Worm (Caenorhabditis elegans) whole organism, L1 larva: ENCODE data around the gene subs-4.

Source experiments
- C04F5.9 ChIP-seq: sonication (generic microtip); optimal IDR thresholded peaks from 2 replicates; lab custom pipeline; 2016; ENCODE audit warnings: missing genetic modification characterization, missing compliant biosample characterization
- C34B4.2 ChIP-seq: sonication (generic microtip); optimal IDR thresholded peaks from 2 replicates; lab custom pipeline; 2017; ENCODE audit warnings: mild to moderate bottlenecking, missing genetic modification characterization, missing compliant biosample characterization
- F16B12.6 ChIP-seq: fragments of 150-350 bp; optimal IDR thresholded peaks from 2 replicates; lab custom pipeline; 2014; ENCODE audit warnings: missing biosample characterization, missing genetic modification characterization
- aly-2 ChIP-seq: fragments of 150-350 bp; optimal IDR thresholded peaks from 2 replicates; lab custom pipeline; 2014; ENCODE audit warnings: missing biosample characterization, missing genetic modification characterization
- ama-1 ChIP-seq: fragments of 150-350 bp; optimal IDR thresholded peaks from 2 replicates; lab custom pipeline; 2014
- blmp-1 ChIP-seq: fragments of 150-350 bp; optimal IDR thresholded peaks from 2 replicates; lab custom pipeline; 2014; ENCODE audit warnings: missing biosample characterization, missing genetic modification characterization
- ceh-63 ChIP-seq: fragments of 200-800 bp; sonication (Bioruptor generic); optimal IDR thresholded peaks from 2 replicates; lab custom pipeline; 2018; ENCODE audit warnings: mild to moderate bottlenecking, missing genetic modification characterization, missing compliant biosample characterization
- ceh-88 ChIP-seq: fragments of 200-800 bp; sonication (Bioruptor generic); IDR thresholded peaks from 2 replicates; pipeline ENCODE4 v1.3.6; 2022; ENCODE audit warnings: missing genetic modification characterization, missing compliant biosample characterization
- dsc-1 ChIP-seq: sonication (generic microtip); optimal IDR thresholded peaks from 2 replicates; lab custom pipeline; 2016; ENCODE audit warnings: mild to moderate bottlenecking, missing genetic modification characterization, missing compliant biosample characterization
- efl-1 ChIP-seq, 4 experiments: fragments of 150-350 bp; optimal IDR thresholded peaks in 3 of 4; peaks in 1 of 4; 1 replicate in 1 of 4; 2 replicates in 3 of 4; lab custom pipeline; 2014; ENCODE audit warnings: missing biosample characterization in 2 of 4, missing genetic modification characterization in 2 of 4, missing genetic modification reagents in 2 of 4
- efl-3 ChIP-seq: fragments of 200-800 bp; sonication (Bioruptor generic); optimal IDR thresholded peaks from 2 replicates; lab custom pipeline; 2018; ENCODE audit warnings: mild to moderate bottlenecking, missing genetic modification characterization, missing compliant biosample characterization
- egl-13 ChIP-seq: sonication (generic microtip); optimal IDR thresholded peaks from 2 replicates; lab custom pipeline; 2016; ENCODE audit warnings: missing genotype, missing genetic modification reagents, missing genetic modification characterization, missing compliant biosample characterization
- elt-3 ChIP-seq, 6 experiments: fragments of 150-350 bp in 1 of 6; sonication (generic microtip); optimal IDR thresholded peaks; 2 replicates each; lab custom pipeline; 2017 to 2018; ENCODE audit warnings: missing biosample characterization in 6 of 6, missing genetic modification characterization in 6 of 6, inconsistent platforms in 1 of 6
- fkh-10 ChIP-seq: sonication (generic microtip); optimal IDR thresholded peaks from 2 replicates; lab custom pipeline; 2017; ENCODE audit warnings: missing biosample characterization, missing genetic modification reagents, missing genetic modification characterization
- fos-1 ChIP-seq: fragments of 150-350 bp; optimal IDR thresholded peaks from 2 replicates; lab custom pipeline; 2014; ENCODE audit warnings: missing biosample characterization, missing genetic modification characterization
- hlh-17 ChIP-seq: fragments of 200-800 bp; sonication (Bioruptor generic); optimal IDR thresholded peaks from 2 replicates; lab custom pipeline; 2018; ENCODE audit warnings: missing genetic modification characterization, mild to moderate bottlenecking, missing compliant biosample characterization, moderate library complexity, borderline replicate concordance
- hlh-4 ChIP-seq: sonication (generic microtip); optimal IDR thresholded peaks from 2 replicates; lab custom pipeline; 2016; ENCODE audit warnings: mild to moderate bottlenecking, missing genetic modification characterization, missing compliant biosample characterization
- irx-1 ChIP-seq: sonication (generic microtip); optimal IDR thresholded peaks from 2 replicates; lab custom pipeline; 2016; ENCODE audit warnings: missing genetic modification characterization, missing compliant biosample characterization
- jun-1 ChIP-seq: fragments of 150-350 bp; optimal IDR thresholded peaks from 2 replicates; lab custom pipeline; 2014; ENCODE audit warnings: missing biosample characterization, missing genetic modification reagents, missing genetic modification characterization
- lin-13 ChIP-seq: fragments of 150-350 bp; optimal IDR thresholded peaks from 2 replicates; lab custom pipeline; 2014; ENCODE audit warnings: missing biosample characterization, missing genetic modification reagents, missing genetic modification characterization
- lin-14 ChIP-seq: fragments of 200-800 bp; sonication (Bioruptor generic); optimal IDR thresholded peaks from 2 replicates; lab custom pipeline; 2018; ENCODE audit warnings: mild to moderate bottlenecking, missing genetic modification characterization, moderate library complexity, missing compliant biosample characterization
- lin-15B ChIP-seq: fragments of 150-350 bp; sonication (generic microtip); optimal IDR thresholded peaks from 3 replicates; lab custom pipeline; 2014; ENCODE audit warnings: missing biosample characterization, missing genetic modification characterization
- lin-35 ChIP-seq, 2 experiments: fragments of 150-350 bp; optimal IDR thresholded peaks; 2 replicates each; lab custom pipeline; 2014; ENCODE audit warnings: missing biosample characterization in 2 of 2, missing genetic modification characterization in 2 of 2, missing genetic modification reagents in 2 of 2
- mef-2 ChIP-seq: fragments of 150-350 bp; optimal IDR thresholded peaks from 2 replicates; lab custom pipeline; 2014; ENCODE audit warnings: missing biosample characterization, missing genetic modification characterization
- nhr-12 ChIP-seq: sonication (generic microtip); optimal IDR thresholded peaks from 2 replicates; lab custom pipeline; 2017; ENCODE audit warnings: missing biosample characterization, missing genetic modification characterization
- nhr-20 ChIP-seq: sonication (generic microtip); optimal IDR thresholded peaks from 2 replicates; lab custom pipeline; 2016; ENCODE audit warnings: mild to moderate bottlenecking, missing genetic modification characterization, missing compliant biosample characterization
- nhr-71 ChIP-seq: sonication (generic microtip); optimal IDR thresholded peaks from 2 replicates; lab custom pipeline; 2016; ENCODE audit warnings: mild to moderate bottlenecking, missing genetic modification characterization, moderate library complexity, missing compliant biosample characterization
- nhr-77 ChIP-seq: fragments of 150-350 bp; optimal IDR thresholded peaks from 2 replicates; lab custom pipeline; 2014; ENCODE audit warnings: missing biosample characterization, missing genetic modification characterization
- nhr-90 ChIP-seq: sonication (generic microtip); optimal IDR thresholded peaks from 2 replicates; lab custom pipeline; 2016; ENCODE audit warnings: mild to moderate bottlenecking, missing genetic modification characterization, missing compliant biosample characterization; ENCODE audit not compliant: poor library complexity
- rnt-1 ChIP-seq: sonication (generic microtip); optimal IDR thresholded peaks from 2 replicates; lab custom pipeline; 2016; ENCODE audit warnings: mild to moderate bottlenecking, missing genetic modification characterization, moderate library complexity, missing compliant biosample characterization
- snpc-4 ChIP-seq: fragments of 150-350 bp; optimal IDR thresholded peaks from 2 replicates; lab custom pipeline; 2014; ENCODE audit warnings: missing biosample characterization, missing genetic modification characterization
- sup-37 ChIP-seq: fragments of 200-800 bp; sonication (Bioruptor generic); optimal IDR thresholded peaks from 2 replicates; lab custom pipeline; 2018; ENCODE audit warnings: mild to moderate bottlenecking, missing genetic modification characterization, missing compliant biosample characterization
- tbx-2 ChIP-seq: sonication (generic microtip); optimal IDR thresholded peaks from 2 replicates; lab custom pipeline; 2016; ENCODE audit warnings: missing genetic modification characterization, missing compliant biosample characterization
- zip-4 ChIP-seq: fragments of 200-800 bp; sonication (Bioruptor generic); optimal IDR thresholded peaks from 2 replicates; lab custom pipeline; 2018; ENCODE audit warnings: mild to moderate bottlenecking, missing genetic modification characterization, moderate library complexity, missing compliant biosample characterization

The subs-4 gene

ce11 chrIII:11357418-11357817 lies 24.6 kb upstream of the subs-4 start:
- TF ChIP-seq dsc-1 (tag; lab: Kevin White, UChicago) = no peak
- no peak for TF ChIP-seq fkh-10
- peak; percentile 16 for TF ChIP-seq blmp-1 (tag; lab: Kevin White, UChicago)
- TF ChIP-seq lin-14 (GFP tag; lab: Kevin White, UChicago) = peak; percentile 52
- TF ChIP-seq lin-35 (GFP tag; optimal IDR thresholded peaks at IDR 0.05; lab: Kevin White, UChicago) = peak in 1 of 2 experiments; percentile 4
- no peak for TF ChIP-seq efl-1 (optimal IDR thresholded peaks at IDR 0.05; lab: Kevin White, UChicago)
- peak in 1 of 2 experiments; percentile 47 for TF ChIP-seq efl-1 (GFP tag; optimal IDR thresholded peaks at IDR 0.05 in 1 of 2; lab: Kevin White, UChicago)
- no peak for TF ChIP-seq ceh-88
- TF ChIP-seq jun-1 (tag; lab: Kevin White, UChicago) = no peak
- peak in 3 of 6 experiments; percentile 52 to 79 (median 64) for TF ChIP-seq elt-3 (tag; optimal IDR thresholded peaks at IDR 0.05; lab: Kevin White, UChicago)
- no peak for TF ChIP-seq F16B12.6 (tag; lab: Kevin White, UChicago)
- TF ChIP-seq aly-2 = no peak
- TF ChIP-seq nhr-71 (tag; lab: Kevin White, UChicago) = no peak
- peak; percentile 22 for TF ChIP-seq nhr-90 (tag; lab: Kevin White, UChicago)
- no peak for TF ChIP-seq nhr-12 (tag; lab: Kevin White, UChicago)
- no peak for TF ChIP-seq hlh-4 (tag; lab: Kevin White, UChicago)
- no peak for TF ChIP-seq C34B4.2
- no peak for TF ChIP-seq ceh-63
- TF ChIP-seq tbx-2 (tag; lab: Kevin White, UChicago) = no peak
- TF ChIP-seq fos-1 (tag; lab: Kevin White, UChicago) = no peak

DNA sequence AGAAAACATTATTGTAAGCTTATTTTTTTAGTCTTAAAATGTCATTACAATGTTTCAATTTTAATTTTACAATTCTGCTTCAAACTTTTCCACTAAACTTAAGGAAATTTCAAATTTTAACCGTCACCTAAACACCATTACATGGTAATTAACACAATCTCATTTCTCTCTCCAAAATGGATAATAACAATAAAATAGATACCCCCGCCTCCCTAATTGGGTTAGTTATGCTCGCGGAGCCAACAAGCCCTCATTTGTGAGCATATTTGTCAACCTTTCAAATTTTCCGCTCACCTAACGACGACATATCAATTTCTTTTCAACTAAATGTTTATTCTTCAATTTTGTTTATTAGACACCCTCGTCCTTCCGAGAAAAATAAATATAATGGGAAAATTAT lies 23.7 kb upstream of the subs-4 start:
- peak; percentile 22 for TF ChIP-seq lin-14 (GFP tag; lab: Kevin White, UChicago)
- TF ChIP-seq ceh-63 = peak; percentile 29
- no peak for TF ChIP-seq rnt-1 (tag; lab: Kevin White, UChicago)

DNA sequence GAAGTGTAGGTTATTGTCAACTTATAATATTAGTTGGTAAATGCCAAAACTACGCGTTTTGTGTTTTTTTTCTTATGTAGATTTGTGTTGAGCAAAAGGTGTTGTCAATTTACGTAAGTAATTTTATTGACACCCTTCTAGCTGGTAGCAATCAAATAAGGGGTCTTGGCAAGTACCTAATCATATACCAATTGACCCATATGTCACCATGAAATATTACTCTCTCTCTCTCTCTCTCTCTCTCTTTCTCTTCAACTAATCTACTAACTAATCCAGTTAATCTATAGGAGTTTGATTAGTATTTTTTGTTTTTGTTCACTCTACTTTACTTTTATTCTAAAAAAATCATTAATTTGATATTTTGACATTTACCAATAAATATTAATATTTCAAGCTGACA lies 22.6 kb upstream of the subs-4 start:
- TF ChIP-seq sup-37 (GFP tag; lab: Kevin White, UChicago) (no peak), rnt-1 (tag; lab: Kevin White, UChicago) (no peak), aly-2 (no peak), zip-4 (no peak), fkh-10 (no peak), hlh-17 (no peak), ama-1 (no peak), nhr-20 (tag; lab: Kevin White, UChicago) (no peak), egl-13 (no peak), snpc-4 (tag; lab: Kevin White, UChicago) (no peak), mef-2 (no peak), nhr-77 (no peak), C04F5.9 (no peak), lin-13 (GFP tag; lab: Kevin White, UChicago) (no peak)

- TF ChIP-seq lin-15B (tag; lab: Kevin White, UChicago) = no peak
- TF ChIP-seq lin-14 (GFP tag; lab: Kevin White, UChicago) = peak; percentile 3
- TF ChIP-seq, all 84 proteins: peak for 1
Observed at ce11 chrIII:11360156-11360555, 21.9 kb upstream of the subs-4 start, which contains the start of gene T28D6.4. Gene T28D6.4, plus strand, starts transcription at chrIII:11360456.

- TF ChIP-seq irx-1 (tag; lab: Kevin White, UChicago) = no peak
- TF ChIP-seq efl-1 (optimal IDR thresholded peaks at IDR 0.05; lab: Kevin White, UChicago) = no peak
- TF ChIP-seq efl-1 (GFP tag; optimal IDR thresholded peaks at IDR 0.05 in 1 of 2; lab: Kevin White, UChicago) = peak in 1 of 2 experiments; percentile 70
Observed at ce11 chrIII:11361394-11361793, 20.6 kb upstream of the subs-4 start.

DNA sequence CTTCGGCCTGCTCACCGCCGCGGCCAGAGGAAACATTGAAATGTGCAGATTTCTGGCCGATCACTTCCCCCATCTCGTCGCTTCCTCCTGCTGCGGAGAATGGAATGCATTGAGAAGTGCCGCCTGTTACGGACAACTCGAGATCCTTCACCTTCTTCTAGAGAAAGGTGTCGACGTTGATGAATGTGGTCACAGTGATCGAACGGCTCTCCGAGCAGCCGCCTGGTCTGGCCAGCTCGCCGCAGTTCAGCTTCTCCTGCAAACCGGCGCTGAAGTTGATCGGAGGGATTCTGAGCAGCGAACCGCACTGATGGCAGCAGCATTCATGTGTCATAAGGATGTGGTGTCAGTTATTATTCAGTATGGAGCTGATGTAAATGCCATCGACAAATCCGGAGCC lies 19.1 kb upstream of the subs-4 start:
- TF ChIP-seq efl-1 (optimal IDR thresholded peaks at IDR 0.05; lab: Kevin White, UChicago) (no peak), efl-1 (GFP tag; optimal IDR thresholded peaks at IDR 0.05 in 1 of 2; lab: Kevin White, UChicago) (peak in 1 of 2 experiments; percentile 37), efl-3 (GFP tag; lab: Kevin White, UChicago) (no peak)
